Worm (Caenorhabditis elegans) whole organism, late embryonic: ENCODE data around the gene T28C6.3.

Experiments
- ets-4 ChIP-seq: sonication (generic microtip); optimal IDR thresholded peaks from 2 replicates; lab custom pipeline; 2016; ENCODE audit warnings: missing genetic modification characterization, missing compliant biosample characterization
- fkh-10 ChIP-seq: fragments of 150-350 bp; optimal IDR thresholded peaks from 2 replicates; lab custom pipeline; 2014; ENCODE audit warnings: missing biosample characterization, missing genetic modification reagents, missing genetic modification characterization
- hlh-13 ChIP-seq: fragments of 200-800 bp; sonication (Bioruptor generic); optimal IDR thresholded peaks from 2 replicates; lab custom pipeline; 2018; ENCODE audit warnings: mild to moderate bottlenecking, missing genetic modification characterization, missing compliant biosample characterization
- nhr-11 ChIP-seq: fragments of 150-350 bp; optimal IDR thresholded peaks from 2 replicates; lab custom pipeline; 2014; ENCODE audit warnings: missing biosample characterization, missing genetic modification characterization
- pag-3 ChIP-seq: sonication (generic microtip); optimal IDR thresholded peaks from 2 replicates; lab custom pipeline; 2016; ENCODE audit warnings: missing compliant biosample characterization, missing genetic modification characterization, borderline replicate concordance
- pax-1 ChIP-seq: fragments of 150-350 bp; optimal IDR thresholded peaks from 2 replicates; lab custom pipeline; 2014; ENCODE audit warnings: missing biosample characterization, missing genetic modification characterization
- tbx-7 ChIP-seq: sonication (generic microtip); optimal IDR thresholded peaks from 2 replicates; lab custom pipeline; 2016; ENCODE audit warnings: missing genotype, missing genetic modification characterization, missing compliant biosample characterization

- TF ChIP-seq ets-4 (tag; lab: Kevin White, UChicago) (no peak), hlh-13 (GFP tag; lab: Kevin White, UChicago) (no peak), tbx-7 (tag; lab: Kevin White, UChicago) (no peak), pax-1 (tag; lab: Kevin White, UChicago) (no peak), fkh-10 (GFP tag; lab: Kevin White, UChicago) (no peak), pag-3 (tag; lab: Kevin White, UChicago) (no peak), nhr-11 (no peak)
Observed at ce11 chrIV:8790144-8790543, 30.0 kb upstream of the T28C6.3 start, which contains the start of gene sru-35.
